Worm (Caenorhabditis elegans): ENCODE results near the gene C07C7.1.

- TF ChIP-seq nhr-237 (tag; optimal IDR thresholded peaks at IDR 0.05) (no peak), sem-2 (GFP tag; optimal IDR thresholded peaks at IDR 0.05) (no peak), lsy-2 (tag; optimal IDR thresholded peaks at IDR 0.05) (no peak)
Observed at ce11 chrIV:9140172-9140805, 44.4 kb upstream of the C07C7.1 start.
